Fruit fly (Drosophila melanogaster): Measurements from ENCODE around the gene hdly.

dm6 chr3R:20873638-20874037 is 40.5 kb upstream of the hdly start, which contains the start of gene TotB:
- TF ChIP-seq EcR (GFP tag; optimal IDR thresholded peaks at IDR 0.05) (no peak), gl (tag; optimal IDR thresholded peaks at IDR 0.05) (no peak), CG8301 (tag; optimal IDR thresholded peaks at IDR 0.05) (no peak), CG4496 (GFP tag; IDR thresholded peaks at IDR 0.05) (no peak), CG10348 (GFP tag; IDR thresholded peaks at IDR 0.05) (no peak), rn (GFP tag; IDR thresholded peaks at IDR 0.05) (no peak), CG12605 (GFP tag; IDR thresholded peaks at IDR 0.05) (no peak), CG32121 (GFP tag; IDR thresholded peaks at IDR 0.05) (no peak)

Measured in whole organism, pupa.